Fruit fly (Drosophila melanogaster) whole organism, adult: ENCODE measurements around the gene CG32625.

Experiments
- CG11617 ChIP-seq: fragments of 200-800 bp; sonication (Bioruptor generic); optimal IDR thresholded peaks from 2 replicates; lab custom pipeline; 2017; ENCODE audit warnings: mild to moderate bottlenecking, missing biosample characterization, missing genetic modification reagents, missing genetic modification characterization
- CG12768 ChIP-seq: fragments of 200-800 bp; sonication (Bioruptor generic); optimal IDR thresholded peaks from 2 replicates; lab custom pipeline; 2017; ENCODE audit warnings: missing biosample characterization, missing genetic modification characterization, mild to moderate bottlenecking, moderate library complexity, missing genetic modification reagents
- CG14711 ChIP-seq: fragments of 200-800 bp; sonication (Bioruptor generic); optimal IDR thresholded peaks from 2 replicates; lab custom pipeline; 2018; ENCODE audit warnings: missing biosample characterization, mild to moderate bottlenecking, missing genetic modification characterization, moderate library complexity
- CG1620 ChIP-seq: fragments of 200-800 bp; sonication (Bioruptor generic); optimal IDR thresholded peaks from 2 replicates; lab custom pipeline; 2016; ENCODE audit warnings: missing biosample characterization, missing genetic modification characterization
- CG33017 ChIP-seq: fragments of 200-800 bp; sonication (Bioruptor generic); optimal IDR thresholded peaks from 2 replicates; lab custom pipeline; 2018; ENCODE audit warnings: missing biosample characterization, mild to moderate bottlenecking, missing genetic modification characterization, moderate library complexity
- CG5204 ChIP-seq: fragments of 200-800 bp; sonication (Bioruptor generic); optimal IDR thresholded peaks from 2 replicates; lab custom pipeline; 2016; ENCODE audit warnings: missing biosample characterization, missing genetic modification characterization
- CG7045 ChIP-seq: fragments of 200-800 bp; sonication (Bioruptor generic); optimal IDR thresholded peaks from 2 replicates; lab custom pipeline; 2017; ENCODE audit warnings: missing biosample characterization, mild to moderate bottlenecking, missing genetic modification characterization
- CG7101 ChIP-seq: fragments of 200-800 bp; sonication (Bioruptor generic); optimal IDR thresholded peaks from 2 replicates; lab custom pipeline; 2018; ENCODE audit warnings: missing biosample characterization, mild to moderate bottlenecking, missing genetic modification characterization, moderate library complexity
- Clk ChIP-seq: fragments of 200-800 bp; sonication (Bioruptor generic); optimal IDR thresholded peaks from 2 replicates; lab custom pipeline; 2017; ENCODE audit warnings: missing biosample characterization, missing genetic modification characterization
- Crg-1 ChIP-seq: fragments of 200-800 bp; sonication (Bioruptor generic); optimal IDR thresholded peaks from 2 replicates; lab custom pipeline; 2016; ENCODE audit warnings: missing biosample characterization, missing genetic modification characterization
- Hr96 ChIP-seq: fragments of 200-800 bp; sonication (Bioruptor generic); optimal IDR thresholded peaks from 2 replicates; lab custom pipeline; 2016; ENCODE audit warnings: missing biosample characterization, missing genetic modification characterization
- Mnt ChIP-seq: fragments of 200-800 bp; sonication (Bioruptor generic); optimal IDR thresholded peaks from 2 replicates; lab custom pipeline; 2016; ENCODE audit warnings: missing biosample characterization, mild to moderate bottlenecking, missing genetic modification characterization
- bab1 ChIP-seq: fragments of 200-800 bp; sonication (Bioruptor generic); optimal IDR thresholded peaks from 3 replicates; lab custom pipeline; 2019; ENCODE audit warnings: missing biosample characterization, mild to moderate bottlenecking, missing genetic modification characterization, moderate library complexity
- cic ChIP-seq: fragments of 200-800 bp; sonication (Bioruptor generic); optimal IDR thresholded peaks from 2 replicates; lab custom pipeline; 2017; ENCODE audit warnings: missing biosample characterization, mild to moderate bottlenecking, missing genetic modification characterization, moderate library complexity
- cnc ChIP-seq, 2 experiments: fragments of >200 bp; optimal IDR thresholded peaks; 2 replicates each; lab custom pipeline; 2017
- kay ChIP-seq: fragments of 200-800 bp; sonication (Bioruptor generic); peaks from one replicate; lab custom pipeline; 2016; ENCODE audit warnings: missing biosample characterization, missing genetic modification characterization, borderline replicate concordance
- ovo ChIP-seq: fragments of 200-800 bp; sonication (Bioruptor generic); optimal IDR thresholded peaks from 2 replicates; lab custom pipeline; 2016; ENCODE audit warnings: missing biosample characterization, missing genetic modification characterization
- pad ChIP-seq: fragments of 200-800 bp; sonication (Bioruptor generic); optimal IDR thresholded peaks from 3 replicates; lab custom pipeline; 2017; ENCODE audit warnings: missing biosample characterization, missing genetic modification characterization, mild to moderate bottlenecking, moderate library complexity, missing genetic modification reagents
- tj ChIP-seq: fragments of 200-800 bp; sonication (Bioruptor generic); optimal IDR thresholded peaks from 3 replicates; lab custom pipeline; 2017; ENCODE audit warnings: missing biosample characterization, mild to moderate bottlenecking, missing genetic modification characterization, moderate library complexity
- toe ChIP-seq: fragments of 200-800 bp; sonication (Bioruptor generic); optimal IDR thresholded peaks from 2 replicates; lab custom pipeline; 2016; ENCODE audit warnings: missing biosample characterization, missing genetic modification characterization

CG32625 gene

DNA sequence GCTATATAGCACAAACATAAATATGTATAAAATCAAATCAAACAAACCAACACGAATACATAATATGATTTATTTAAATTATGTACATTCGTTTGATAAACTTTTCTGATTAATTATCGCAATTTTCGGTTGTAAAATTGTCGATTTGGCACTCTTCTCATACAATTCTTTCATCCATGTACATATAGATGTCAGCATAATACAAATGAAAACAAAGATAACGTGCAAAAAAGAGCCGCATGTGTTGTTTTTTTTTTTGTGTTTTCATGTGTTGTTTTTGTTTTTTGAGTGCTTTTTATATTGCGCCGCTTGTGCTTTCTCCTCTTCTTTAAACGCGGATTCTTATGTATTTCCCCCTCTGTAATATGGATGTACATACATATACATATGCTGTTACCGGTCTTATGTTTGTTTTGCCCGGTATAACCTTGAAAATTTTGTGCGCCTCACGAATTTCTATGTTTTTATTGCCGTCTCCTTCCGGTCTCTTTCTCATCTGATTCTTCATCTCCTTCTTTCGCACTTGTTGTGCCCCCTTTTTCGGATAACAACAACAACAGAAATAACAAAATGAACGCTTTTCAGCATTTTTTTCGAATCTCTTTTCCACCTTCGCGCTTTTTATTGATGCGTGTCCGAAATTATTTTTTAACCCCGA, 3.4 kb downstream of the CG32625 start:
- TF ChIP-seq tj (GFP tag; lab: Kevin White, UChicago) (peak; percentile 96), toe (GFP tag; lab: Kevin White, UChicago) (no peak)

DNA sequence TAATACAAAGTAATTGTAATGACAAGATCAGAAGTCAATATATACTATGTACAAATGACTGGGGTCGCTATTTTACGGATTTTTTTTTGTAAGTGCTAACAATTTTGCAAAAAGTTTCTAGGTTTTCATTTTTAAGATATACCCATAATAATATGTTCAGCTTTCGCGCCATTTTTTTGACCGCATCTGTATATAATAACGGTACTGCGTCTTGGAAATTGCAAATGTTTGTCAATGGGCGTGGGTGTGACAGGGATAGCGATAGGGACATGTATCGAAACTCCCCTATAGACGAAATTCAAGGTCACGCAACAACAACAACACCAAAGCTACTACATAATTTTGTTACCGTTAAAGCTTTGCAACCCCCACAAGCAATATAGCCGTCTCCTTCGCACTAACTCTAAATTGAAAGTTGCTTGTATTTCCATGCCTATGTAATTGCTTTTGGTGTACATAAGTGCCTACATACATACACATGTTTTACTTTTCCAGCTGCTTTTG, 4.0 kb downstream of the CG32625 start:
- no peak for TF ChIP-seq CG12768
- no peak for TF ChIP-seq Crg-1 (GFP tag; lab: Kevin White, UChicago)
- TF ChIP-seq pad (GFP tag; lab: Kevin White, UChicago): peak; percentile 98
- no peak for TF ChIP-seq CG7101 (tag; lab: Kevin White, UChicago)
- no peak for TF ChIP-seq cnc (optimal IDR thresholded peaks at IDR 0.05; lab: Kevin White, UChicago)
- TF ChIP-seq CG7045: no peak
- TF ChIP-seq ovo: peak; percentile 93

DNA sequence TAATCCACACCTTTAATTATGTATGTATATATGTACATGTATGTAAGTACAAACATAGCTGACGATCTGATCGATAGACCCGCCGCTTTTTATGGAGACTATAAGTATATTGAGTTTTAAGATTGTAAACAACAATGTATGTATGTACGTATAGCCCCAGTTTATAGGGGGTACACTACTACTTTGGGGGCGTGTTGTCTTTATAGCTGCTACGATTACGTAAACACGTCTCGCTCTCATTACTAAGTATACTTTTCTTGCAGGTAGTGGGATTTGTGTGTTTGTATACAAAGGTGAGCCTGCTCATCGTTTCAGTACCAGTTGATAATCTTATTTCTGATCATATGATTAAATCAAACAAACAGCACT, 6.8 kb downstream of the CG32625 start:
- TF ChIP-seq kay (GFP tag; lab: Kevin White, UChicago) (peak; percentile 78), CG14711 (tag; lab: Kevin White, UChicago) (no peak), cic (GFP tag; lab: Kevin White, UChicago) (peak; percentile 81)

DNA sequence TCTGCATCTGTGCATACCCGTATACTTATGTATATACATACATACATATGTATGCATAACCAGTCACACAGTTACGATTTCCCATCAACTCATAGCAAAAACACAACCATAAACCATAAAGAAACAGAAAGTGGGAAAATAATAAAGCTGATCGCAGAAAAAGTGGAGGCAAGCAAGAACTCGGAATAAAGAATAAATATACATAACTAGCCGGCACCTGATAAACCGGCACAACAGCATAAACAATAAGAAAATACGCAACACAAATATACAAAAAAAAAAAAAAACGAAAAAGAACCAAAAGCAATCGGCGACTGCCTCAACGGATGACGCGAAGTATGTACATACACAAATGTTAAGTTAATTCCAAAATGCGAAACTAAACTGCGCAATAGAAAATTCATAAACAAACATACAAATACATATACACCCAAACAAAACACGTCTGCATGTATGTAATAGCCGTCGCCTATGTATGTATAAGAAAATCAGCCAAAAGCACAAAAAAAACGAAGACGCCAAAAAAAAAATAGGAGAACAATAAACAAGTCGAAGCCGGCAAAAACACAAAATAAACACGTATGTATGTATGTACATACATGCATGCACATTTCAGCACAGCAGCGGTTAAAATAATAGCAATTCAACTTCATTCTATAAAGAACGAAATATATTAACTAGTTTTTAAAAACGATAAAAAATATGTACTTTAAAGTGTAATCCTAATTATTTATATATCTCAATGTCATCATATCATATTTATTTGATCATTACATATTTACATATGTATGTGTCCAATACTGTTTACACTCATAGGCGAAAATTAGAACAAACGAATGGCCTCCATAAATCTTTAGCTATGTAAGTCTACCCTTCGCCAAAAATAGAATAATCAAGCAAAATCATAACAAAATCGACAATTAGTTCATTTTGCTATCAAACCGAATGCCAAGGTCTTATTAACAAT, 7.4 kb downstream of the CG32625 start:
- TF ChIP-seq Mnt (GFP tag; lab: Kevin White, UChicago) (peak; percentile 70), CG5204 (GFP tag; lab: Kevin White, UChicago) (peak; percentile 36), CG33017 (tag; lab: Kevin White, UChicago) (peak; percentile 54), pad (GFP tag; lab: Kevin White, UChicago) (no peak), CG7045 (peak; percentile 50), tj (GFP tag; lab: Kevin White, UChicago) (peak; percentile 63), CG1620 (no peak), CG12768 (no peak), Hr96 (GFP tag; lab: Kevin White, UChicago) (no peak), CG14711 (tag; lab: Kevin White, UChicago) (peak; percentile 75), CG7101 (tag; lab: Kevin White, UChicago) (peak; percentile 84), kay (GFP tag; lab: Kevin White, UChicago) (no peak), cic (GFP tag; lab: Kevin White, UChicago) (peak; percentile 12), ovo (peak; percentile 63), Clk (GFP tag; lab: Kevin White, UChicago) (no peak), CG11617 (GFP tag; lab: Kevin White, UChicago) (peak; percentile 76), toe (GFP tag; lab: Kevin White, UChicago) (no peak), Crg-1 (GFP tag; lab: Kevin White, UChicago) (no peak), cnc (optimal IDR thresholded peaks at IDR 0.05; lab: Kevin White, UChicago) (no peak), bab1 (GFP tag; lab: Kevin White, UChicago) (peak; percentile 47)

DNA sequence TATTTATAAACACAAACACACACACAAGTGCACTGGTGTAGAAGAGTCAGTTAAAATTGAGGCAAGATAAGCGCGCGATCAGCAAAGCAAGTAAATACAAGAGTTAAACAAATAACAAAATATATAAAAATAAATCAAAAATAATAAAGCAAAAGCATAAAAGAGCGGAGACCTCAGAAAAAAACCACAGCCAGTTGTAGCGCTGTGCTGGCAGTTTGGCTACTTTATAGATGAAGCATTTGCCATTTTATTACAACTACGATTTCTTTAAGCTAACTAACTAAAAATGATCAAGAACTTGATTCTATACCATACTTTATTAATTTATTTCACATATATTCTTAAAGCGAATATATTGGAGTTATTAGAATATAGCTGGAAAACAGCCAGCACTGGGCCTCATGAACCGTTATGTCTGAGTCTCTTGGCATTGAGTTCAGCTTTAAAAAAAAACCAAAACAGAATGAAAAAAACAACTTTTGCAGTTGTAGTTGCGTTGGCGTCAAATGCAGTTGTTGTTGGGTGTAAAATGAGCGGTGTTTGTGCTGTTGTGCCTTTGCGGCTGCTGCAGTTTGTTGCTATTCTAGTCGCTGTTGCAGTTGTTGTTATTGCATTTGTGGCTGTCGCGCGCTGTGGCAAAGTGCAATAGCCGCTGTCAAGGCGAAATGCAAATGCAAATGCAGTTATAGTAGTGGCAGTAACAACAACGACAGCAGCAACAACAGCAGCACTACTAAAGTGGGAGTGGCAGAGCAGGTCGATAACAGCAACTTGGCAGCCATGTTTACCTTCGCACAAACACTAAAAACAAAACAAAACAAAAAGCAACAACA, 8.8 kb downstream of the CG32625 start:
- TF ChIP-seq cic (GFP tag; lab: Kevin White, UChicago): no peak
- TF ChIP-seq Crg-1 (GFP tag; lab: Kevin White, UChicago): no peak
- TF ChIP-seq CG12768: no peak
- TF ChIP-seq Hr96 (GFP tag; lab: Kevin White, UChicago): no peak
- no peak for TF ChIP-seq Clk (GFP tag; lab: Kevin White, UChicago)
- TF ChIP-seq kay (GFP tag; lab: Kevin White, UChicago): peak; percentile 49
- TF ChIP-seq cnc (optimal IDR thresholded peaks at IDR 0.05; lab: Kevin White, UChicago): no peak
- no peak for TF ChIP-seq pad (GFP tag; lab: Kevin White, UChicago)
- no peak for TF ChIP-seq CG7101 (tag; lab: Kevin White, UChicago)
- peak; percentile 17 for TF ChIP-seq bab1 (GFP tag; lab: Kevin White, UChicago)
- no peak for TF ChIP-seq CG33017 (tag; lab: Kevin White, UChicago)
- TF ChIP-seq CG7045: no peak
- no peak for TF ChIP-seq CG11617 (GFP tag; lab: Kevin White, UChicago)
- TF ChIP-seq CG14711 (tag; lab: Kevin White, UChicago): no peak
- peak; percentile 75 for TF ChIP-seq tj (GFP tag; lab: Kevin White, UChicago)
- TF ChIP-seq toe (GFP tag; lab: Kevin White, UChicago): no peak
- TF ChIP-seq Mnt (GFP tag; lab: Kevin White, UChicago): no peak
- peak; percentile 65 for TF ChIP-seq ovo
- no peak for TF ChIP-seq CG1620
- TF ChIP-seq CG5204 (GFP tag; lab: Kevin White, UChicago): no peak
